Fruit fly (Drosophila melanogaster): ENCODE measurements around the gene CG43319.

dm6 chr3R:27660127-27660579, 34.0 kb upstream of the CG43319 start, which contains the start of gene Mlc1:
- TF ChIP-seq Hr96 (GFP tag; optimal IDR thresholded peaks at IDR 0.05) = no peak
- no peak for TF ChIP-seq CG7045 (GFP tag; optimal IDR thresholded peaks at IDR 0.05)
- no peak for TF ChIP-seq CG11617 (GFP tag; optimal IDR thresholded peaks at IDR 0.05)
- no peak for TF ChIP-seq kay (GFP tag; ENCODE audit: borderline replicate concordance)
